Worm (Caenorhabditis elegans) whole organism, L1 larva: Measurements from ENCODE around the gene hmit-1.3.
A peak's percentile ranks its signal among the peaks of the same experiment; 100 is the strongest.

Experiments
- F16B12.6 ChIP-seq: fragments of 150-350 bp; optimal IDR thresholded peaks from 2 replicates; lab custom pipeline; 2014; ENCODE audit warnings: missing biosample characterization, missing genetic modification characterization
- aha-1 ChIP-seq: fragments of 150-350 bp; optimal IDR thresholded peaks from 2 replicates; lab custom pipeline; 2014; ENCODE audit warnings: missing biosample characterization, missing genetic modification characterization
- ama-1 ChIP-seq: fragments of 150-350 bp; optimal IDR thresholded peaks from 2 replicates; lab custom pipeline; 2014
- blmp-1 ChIP-seq: fragments of 150-350 bp; optimal IDR thresholded peaks from 2 replicates; lab custom pipeline; 2014; ENCODE audit warnings: missing biosample characterization, missing genetic modification characterization
- ceh-63 ChIP-seq: fragments of 200-800 bp; sonication (Bioruptor generic); optimal IDR thresholded peaks from 2 replicates; lab custom pipeline; 2018; ENCODE audit warnings: mild to moderate bottlenecking, missing genetic modification characterization, missing compliant biosample characterization
- ceh-90 ChIP-seq: sonication (generic microtip); optimal IDR thresholded peaks from 2 replicates; lab custom pipeline; 2016; ENCODE audit warnings: missing genetic modification characterization, missing compliant biosample characterization
- ces-1 ChIP-seq: fragments of 150-350 bp; optimal IDR thresholded peaks from 2 replicates; lab custom pipeline; 2014; ENCODE audit warnings: missing biosample characterization, missing genetic modification reagents, missing genetic modification characterization
- dpl-1 ChIP-seq, 3 experiments: fragments of 150-350 bp in 2 of 3; sonication (generic microtip) in 1 of 3; optimal IDR thresholded peaks; 2 replicates each; lab custom pipeline; 2014 to 2017; ENCODE audit warnings: missing biosample characterization in 3 of 3, missing genetic modification characterization in 3 of 3, missing genetic modification reagents in 3 of 3
- dsc-1 ChIP-seq: sonication (generic microtip); optimal IDR thresholded peaks from 2 replicates; lab custom pipeline; 2016; ENCODE audit warnings: mild to moderate bottlenecking, missing genetic modification characterization, missing compliant biosample characterization
- efl-1 ChIP-seq, 4 experiments: fragments of 150-350 bp; optimal IDR thresholded peaks in 3 of 4; peaks in 1 of 4; 1 replicate in 1 of 4; 2 replicates in 3 of 4; lab custom pipeline; 2014; ENCODE audit warnings: missing biosample characterization in 2 of 4, missing genetic modification characterization in 2 of 4, missing genetic modification reagents in 2 of 4
- egl-13 ChIP-seq: sonication (generic microtip); optimal IDR thresholded peaks from 2 replicates; lab custom pipeline; 2016; ENCODE audit warnings: missing genotype, missing genetic modification reagents, missing genetic modification characterization, missing compliant biosample characterization
- egl-27 ChIP-seq, 2 experiments: fragments of 150-350 bp in 1 of 2; sonication (generic microtip); optimal IDR thresholded peaks; 3 replicates each; lab custom pipeline; 2017 to 2018; ENCODE audit warnings: missing biosample characterization in 2 of 2, missing genetic modification characterization in 2 of 2, missing genetic modification reagents in 2 of 2
- elt-2 ChIP-seq: sonication (generic microtip); optimal IDR thresholded peaks from 2 replicates; lab custom pipeline; 2016; ENCODE audit warnings: missing genetic modification characterization, mild to moderate bottlenecking, inconsistent platforms, missing compliant biosample characterization, missing genetic modification reagents
- elt-3 ChIP-seq, 6 experiments: fragments of 150-350 bp in 1 of 6; sonication (generic microtip); optimal IDR thresholded peaks; 2 replicates each; lab custom pipeline; 2017 to 2018; ENCODE audit warnings: missing biosample characterization in 6 of 6, missing genetic modification characterization in 6 of 6, inconsistent platforms in 1 of 6
- fkh-10 ChIP-seq: sonication (generic microtip); optimal IDR thresholded peaks from 2 replicates; lab custom pipeline; 2017; ENCODE audit warnings: missing biosample characterization, missing genetic modification reagents, missing genetic modification characterization
- hlh-17 ChIP-seq: fragments of 200-800 bp; sonication (Bioruptor generic); optimal IDR thresholded peaks from 2 replicates; lab custom pipeline; 2018; ENCODE audit warnings: missing genetic modification characterization, mild to moderate bottlenecking, missing compliant biosample characterization, moderate library complexity, borderline replicate concordance
- hpl-2 ChIP-seq: fragments of 150-350 bp; optimal IDR thresholded peaks from 2 replicates; lab custom pipeline; 2014; ENCODE audit warnings: missing biosample characterization, missing genetic modification reagents, missing genetic modification characterization
- irx-1 ChIP-seq: sonication (generic microtip); optimal IDR thresholded peaks from 2 replicates; lab custom pipeline; 2016; ENCODE audit warnings: missing genetic modification characterization, missing compliant biosample characterization
- jun-1 ChIP-seq: fragments of 150-350 bp; optimal IDR thresholded peaks from 2 replicates; lab custom pipeline; 2014; ENCODE audit warnings: missing biosample characterization, missing genetic modification reagents, missing genetic modification characterization
- lin-14 ChIP-seq: fragments of 200-800 bp; sonication (Bioruptor generic); optimal IDR thresholded peaks from 2 replicates; lab custom pipeline; 2018; ENCODE audit warnings: mild to moderate bottlenecking, missing genetic modification characterization, moderate library complexity, missing compliant biosample characterization
- lin-15B ChIP-seq: fragments of 150-350 bp; sonication (generic microtip); optimal IDR thresholded peaks from 3 replicates; lab custom pipeline; 2014; ENCODE audit warnings: missing biosample characterization, missing genetic modification characterization
- lin-35 ChIP-seq, 2 experiments: fragments of 150-350 bp; optimal IDR thresholded peaks; 2 replicates each; lab custom pipeline; 2014; ENCODE audit warnings: missing biosample characterization in 2 of 2, missing genetic modification characterization in 2 of 2, missing genetic modification reagents in 2 of 2
- mab-9 ChIP-seq: fragments of 200-800 bp; sonication (Bioruptor generic); IDR thresholded peaks from 2 replicates; pipeline ENCODE4 v1.3.6; 2022; ENCODE audit warnings: missing genetic modification reagents, missing genetic modification characterization, missing compliant biosample characterization
- mef-2 ChIP-seq: fragments of 150-350 bp; optimal IDR thresholded peaks from 2 replicates; lab custom pipeline; 2014; ENCODE audit warnings: missing biosample characterization, missing genetic modification characterization
- mep-1 ChIP-seq: fragments of 150-350 bp; optimal IDR thresholded peaks from 2 replicates; lab custom pipeline; 2014; ENCODE audit warnings: missing biosample characterization, missing genetic modification characterization
- nhr-11 ChIP-seq: fragments of 150-350 bp; optimal IDR thresholded peaks from 2 replicates; lab custom pipeline; 2014; ENCODE audit warnings: missing biosample characterization, missing genetic modification characterization
- nhr-12 ChIP-seq: sonication (generic microtip); optimal IDR thresholded peaks from 2 replicates; lab custom pipeline; 2017; ENCODE audit warnings: missing biosample characterization, missing genetic modification characterization
- nhr-47 ChIP-seq: sonication (generic microtip); optimal IDR thresholded peaks from 2 replicates; lab custom pipeline; 2016; ENCODE audit warnings: mild to moderate bottlenecking, missing genetic modification characterization, moderate library complexity, missing compliant biosample characterization
- nhr-71 ChIP-seq: sonication (generic microtip); optimal IDR thresholded peaks from 2 replicates; lab custom pipeline; 2016; ENCODE audit warnings: mild to moderate bottlenecking, missing genetic modification characterization, moderate library complexity, missing compliant biosample characterization
- nhr-77 ChIP-seq: fragments of 150-350 bp; optimal IDR thresholded peaks from 2 replicates; lab custom pipeline; 2014; ENCODE audit warnings: missing biosample characterization, missing genetic modification characterization
- nhr-84 ChIP-seq: sonication (generic microtip); optimal IDR thresholded peaks from 2 replicates; lab custom pipeline; 2017; ENCODE audit warnings: missing biosample characterization, missing genetic modification characterization
- nhr-85 ChIP-seq: sonication (generic microtip); peaks from one replicate; lab custom pipeline; 2016; ENCODE audit warnings: missing genetic modification characterization, inconsistent platforms, missing compliant biosample characterization
- nhr-90 ChIP-seq: sonication (generic microtip); optimal IDR thresholded peaks from 2 replicates; lab custom pipeline; 2016; ENCODE audit warnings: mild to moderate bottlenecking, missing genetic modification characterization, missing compliant biosample characterization; ENCODE audit not compliant: poor library complexity
- pax-3 ChIP-seq: fragments of 200-800 bp; sonication (Bioruptor generic); optimal IDR thresholded peaks from 2 replicates; lab custom pipeline; 2018; ENCODE audit warnings: mild to moderate bottlenecking, missing genetic modification characterization, moderate library complexity, missing compliant biosample characterization
- pqm-1 ChIP-seq: sonication (generic microtip); optimal IDR thresholded peaks from 3 replicates; lab custom pipeline; 2017; ENCODE audit warnings: missing biosample characterization, missing genetic modification characterization
- rnt-1 ChIP-seq: sonication (generic microtip); optimal IDR thresholded peaks from 2 replicates; lab custom pipeline; 2016; ENCODE audit warnings: mild to moderate bottlenecking, missing genetic modification characterization, moderate library complexity, missing compliant biosample characterization
- snpc-4 ChIP-seq: fragments of 150-350 bp; optimal IDR thresholded peaks from 2 replicates; lab custom pipeline; 2014; ENCODE audit warnings: missing biosample characterization, missing genetic modification characterization
- snu-23 ChIP-seq: sonication (generic microtip); optimal IDR thresholded peaks from 2 replicates; lab custom pipeline; 2016; ENCODE audit warnings: missing genetic modification characterization, missing compliant biosample characterization
- swsn-7 ChIP-seq: sonication (generic microtip); optimal IDR thresholded peaks from 2 replicates; lab custom pipeline; 2016; ENCODE audit warnings: missing genetic modification characterization, missing compliant biosample characterization
- unc-130 ChIP-seq: fragments of 150-350 bp; optimal IDR thresholded peaks from 2 replicates; lab custom pipeline; 2017; ENCODE audit warnings: missing biosample characterization, missing genetic modification characterization, inconsistent platforms
- unc-62 ChIP-seq: fragments of 150-350 bp; optimal IDR thresholded peaks from 2 replicates; lab custom pipeline; 2014; ENCODE audit warnings: missing biosample characterization, missing genetic modification reagents, missing genetic modification characterization
- unc-86 ChIP-seq: sonication (generic microtip); optimal IDR thresholded peaks from 2 replicates; lab custom pipeline; 2016; ENCODE audit warnings: missing genetic modification characterization, missing compliant biosample characterization
- unc-98 ChIP-seq: fragments of 200-800 bp; sonication (Bioruptor generic); IDR thresholded peaks from 2 replicates; pipeline ENCODE4 v1.3.6; 2022; ENCODE audit warnings: missing genetic modification characterization, missing compliant biosample characterization
- vab-15 ChIP-seq: sonication (generic microtip); optimal IDR thresholded peaks from 2 replicates; lab custom pipeline; 2017; ENCODE audit warnings: missing genotype, mild to moderate bottlenecking, missing genetic modification characterization, missing compliant biosample characterization
- xbp-1 ChIP-seq: sonication (generic microtip); optimal IDR thresholded peaks from 2 replicates; lab custom pipeline; 2016; ENCODE audit warnings: missing genetic modification characterization, missing compliant biosample characterization
- ztf-11 ChIP-seq, 2 experiments: sonication (generic microtip); optimal IDR thresholded peaks; 2 replicates each; lab custom pipeline; 2016 to 2017; ENCODE audit warnings: missing genetic modification characterization in 2 of 2, missing biosample characterization in 1 of 2, missing compliant biosample characterization in 1 of 2
- ztf-4 ChIP-seq: fragments of 150-350 bp; optimal IDR thresholded peaks from 2 replicates; lab custom pipeline; 2014; ENCODE audit warnings: missing biosample characterization, missing genetic modification characterization

The hmit-1.3 gene

ce11 chrIII:3478795-3479398, 40.5 kb downstream of the hmit-1.3 start:
- TF ChIP-seq nhr-85 (tag; lab: Kevin White, UChicago): peak; percentile 31
- TF ChIP-seq nhr-90 (tag; lab: Kevin White, UChicago): no peak
- TF ChIP-seq lin-14: peak; percentile 26
- peak; percentile 50 for TF ChIP-seq blmp-1 (tag; lab: Kevin White, UChicago)
- no peak for TF ChIP-seq F16B12.6 (tag; lab: Kevin White, UChicago)
- TF ChIP-seq aha-1 (tag; lab: Kevin White, UChicago): no peak
- TF ChIP-seq jun-1: no peak
- TF ChIP-seq rnt-1 (tag; lab: Kevin White, UChicago): peak; percentile 0

ce11 chrIII:3477375-3477774, 42.0 kb downstream of the hmit-1.3 start:
- TF ChIP-seq ztf-11 (tag; optimal IDR thresholded peaks at IDR 0.05; lab: Kevin White, UChicago): no peak
- TF ChIP-seq efl-1 (optimal IDR thresholded peaks at IDR 0.05; lab: Kevin White, UChicago): no peak
- no peak for TF ChIP-seq efl-1 (GFP tag; optimal IDR thresholded peaks at IDR 0.05 in 1 of 2; lab: Kevin White, UChicago)
- TF ChIP-seq snpc-4 (tag; lab: Kevin White, UChicago): no peak
- no peak for TF ChIP-seq ztf-4 (tag; lab: Kevin White, UChicago)
- no peak for TF ChIP-seq mef-2 (tag; lab: Kevin White, UChicago)
- no peak for TF ChIP-seq nhr-47 (tag; lab: Kevin White, UChicago)
- no peak for TF ChIP-seq ces-1 (GFP tag; lab: Kevin White, UChicago)

ce11 chrIII:3476245-3476644, 43.2 kb downstream of the hmit-1.3 start:
- TF ChIP-seq nhr-11 (tag; lab: Kevin White, UChicago): no peak
- TF ChIP-seq efl-1 (optimal IDR thresholded peaks at IDR 0.05; lab: Kevin White, UChicago): peak; percentile 14 to 23
- TF ChIP-seq efl-1 (GFP tag; optimal IDR thresholded peaks at IDR 0.05 in 1 of 2; lab: Kevin White, UChicago): peak; percentile 14 to 91
- TF ChIP-seq hlh-17 (GFP tag; lab: Kevin White, UChicago): no peak
- peak; percentile 54 for TF ChIP-seq unc-86 (tag; lab: Kevin White, UChicago)
- TF ChIP-seq swsn-7 (tag; lab: Kevin White, UChicago): peak; percentile 40
- TF ChIP-seq elt-3 (tag; optimal IDR thresholded peaks at IDR 0.05; lab: Kevin White, UChicago): no peak
- peak; percentile 82 for TF ChIP-seq nhr-85 (tag; lab: Kevin White, UChicago)
- peak; percentile 86 for TF ChIP-seq nhr-90 (tag; lab: Kevin White, UChicago)
- no peak for TF ChIP-seq ama-1 (lab: Kevin White, UChicago)
- TF ChIP-seq ceh-90 (tag; lab: Kevin White, UChicago): peak; percentile 81
- TF ChIP-seq unc-62 (GFP tag; lab: Kevin White, UChicago): no peak
- peak; percentile 82 for TF ChIP-seq ceh-63
- TF ChIP-seq egl-27 (tag; optimal IDR thresholded peaks at IDR 0.05; lab: Kevin White, UChicago): no peak
- peak; percentile 11 for TF ChIP-seq vab-15 (tag; lab: Kevin White, UChicago)
- no peak for TF ChIP-seq hpl-2
- peak; percentile 31 for TF ChIP-seq irx-1 (tag; lab: Kevin White, UChicago)
- TF ChIP-seq mef-2 (tag; lab: Kevin White, UChicago): no peak
- no peak for TF ChIP-seq nhr-84 (tag; lab: Kevin White, UChicago)
- no peak for TF ChIP-seq snpc-4 (tag; lab: Kevin White, UChicago)
- TF ChIP-seq xbp-1 (tag; lab: Kevin White, UChicago): peak; percentile 60
- no peak for TF ChIP-seq mep-1
- TF ChIP-seq dsc-1: peak; percentile 59
- peak; percentile 65 for TF ChIP-seq egl-13 (tag; lab: Kevin White, UChicago)
- peak; percentile 99 for TF ChIP-seq unc-98
- peak; percentile 69 for TF ChIP-seq nhr-71 (tag; lab: Kevin White, UChicago)
- no peak for TF ChIP-seq unc-130 (tag; lab: Kevin White, UChicago)
- no peak for TF ChIP-seq lin-15B
- TF ChIP-seq mab-9 (GFP tag; lab: Robert Waterston, UW): no peak
- TF ChIP-seq pqm-1 (tag; lab: Kevin White, UChicago): no peak
- no peak for TF ChIP-seq jun-1
- TF ChIP-seq nhr-77 (tag; lab: Kevin White, UChicago): no peak
- peak; percentile 96 for TF ChIP-seq pax-3
- TF ChIP-seq nhr-12 (tag; lab: Kevin White, UChicago): no peak
- peak in 1 of 2 experiments; percentile 11 for TF ChIP-seq lin-35 (GFP tag; optimal IDR thresholded peaks at IDR 0.05; lab: Kevin White, UChicago)
- TF ChIP-seq dpl-1 (GFP tag; optimal IDR thresholded peaks at IDR 0.05; lab: Kevin White, UChicago): no peak
- peak; percentile 21 for TF ChIP-seq elt-2 (tag; lab: Kevin White, UChicago)
- TF ChIP-seq snu-23 (GFP tag; lab: Kevin White, UChicago): peak; percentile 48
- TF ChIP-seq fkh-10 (GFP tag; lab: Kevin White, UChicago): no peak
